Worm (Caenorhabditis elegans): ENCODE measurements around the gene pat-9.

ce11 chrX:16505348-16505747, 31.3 kb upstream of the pat-9 start, which contains the start of gene T25D1.3:
- TF ChIP-seq him-1 (tag; optimal IDR thresholded peaks at IDR 0.05): no peak
- TF ChIP-seq W03F9.2 (tag; optimal IDR thresholded peaks at IDR 0.05): no peak
- no peak for TF ChIP-seq dao-5 (tag; optimal IDR thresholded peaks at IDR 0.05)

All from whole organism, L4/young adult.